Worm (Caenorhabditis elegans) whole organism, L2 larva: Measurements from ENCODE around the gene tes-1.

ENCODE experiments used
- F13H6.1 ChIP-seq: sonication (generic microtip); optimal IDR thresholded peaks from 2 replicates; lab custom pipeline; 2016; ENCODE audit warnings: missing genetic modification characterization, missing compliant biosample characterization
- R02D3.7 ChIP-seq: fragments of 150-350 bp; optimal IDR thresholded peaks from 2 replicates; lab custom pipeline; 2014; ENCODE audit warnings: missing biosample characterization, missing genetic modification characterization
- ama-1 ChIP-seq: fragments of 150-350 bp; optimal IDR thresholded peaks from 2 replicates; lab custom pipeline; 2018; ENCODE audit warnings: inconsistent platforms
- ceh-82 ChIP-seq: fragments of 150-350 bp; optimal IDR thresholded peaks from 2 replicates; lab custom pipeline; 2014; ENCODE audit warnings: missing biosample characterization, missing genetic modification characterization
- elt-3 ChIP-seq: sonication (generic microtip); optimal IDR thresholded peaks from 2 replicates; lab custom pipeline; 2017; ENCODE audit warnings: missing biosample characterization, missing genetic modification characterization
- mab-5 ChIP-seq: fragments of 150-350 bp; optimal IDR thresholded peaks from 2 replicates; lab custom pipeline; 2014; ENCODE audit warnings: missing biosample characterization, missing genetic modification characterization
- unc-55 ChIP-seq: fragments of 150-350 bp; sonication (generic microtip); optimal IDR thresholded peaks from 3 replicates; lab custom pipeline; 2014; ENCODE audit warnings: missing biosample characterization, missing genetic modification reagents, missing genetic modification characterization

DNA sequence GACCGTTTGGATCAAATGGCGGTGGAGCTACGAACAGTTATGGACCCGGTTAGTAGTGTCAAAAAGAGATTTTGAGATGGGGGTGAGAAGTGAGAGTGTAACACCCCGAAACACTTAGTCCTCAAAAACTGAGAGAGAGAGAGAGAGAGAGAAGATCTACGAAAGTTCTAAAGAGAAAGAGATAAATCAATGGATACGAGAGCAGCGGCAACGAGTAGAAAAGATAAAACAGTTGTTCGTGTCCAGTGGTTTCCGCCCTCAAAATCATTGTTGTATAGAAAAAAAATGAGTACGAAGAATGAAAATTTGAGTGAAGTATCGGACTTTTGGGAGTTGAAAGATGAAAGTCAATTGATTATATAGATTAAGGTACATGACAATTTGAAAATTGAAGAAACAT is 22.2 kb downstream of the tes-1 start:
- TF ChIP-seq R02D3.7 (tag; lab: Kevin White, UChicago): no peak
- TF ChIP-seq ceh-82: no peak
- TF ChIP-seq ama-1 (lab: Kevin White, UChicago): no peak
- TF ChIP-seq mab-5: peak; percentile 27
- no peak for TF ChIP-seq elt-3
- no peak for TF ChIP-seq unc-55
- peak; percentile 37 for TF ChIP-seq F13H6.1 (tag; lab: Kevin White, UChicago)
